Worm (Caenorhabditis elegans) whole organism, early embryonic: ENCODE measurements around the gene prmt-9.

Experiments
- aly-1 ChIP-seq: sonication (generic microtip); optimal IDR thresholded peaks from 2 replicates; lab custom pipeline; 2016; ENCODE audit warnings: missing genetic modification characterization, missing compliant biosample characterization
- ama-1 ChIP-seq: fragments of 150-350 bp; optimal IDR thresholded peaks from 2 replicates; lab custom pipeline; 2014
- ets-7 ChIP-seq: sonication (generic microtip); optimal IDR thresholded peaks from 2 replicates; lab custom pipeline; 2016; ENCODE audit warnings: missing genotype, missing genetic modification characterization, missing compliant biosample characterization
- flt-1 ChIP-seq: fragments of 200-800 bp; sonication (Bioruptor generic); IDR thresholded peaks from 2 replicates; pipeline ENCODE4 v1.3.6; 2022; ENCODE audit warnings: missing genetic modification characterization, missing compliant biosample characterization
- hmg-4 ChIP-seq: fragments of 200-800 bp; sonication (Bioruptor generic); optimal IDR thresholded peaks from 2 replicates; lab custom pipeline; 2018; ENCODE audit warnings: mild to moderate bottlenecking, missing genetic modification characterization, missing compliant biosample characterization
- hnd-1 ChIP-seq: sonication (generic microtip); optimal IDR thresholded peaks from 2 replicates; lab custom pipeline; 2016; ENCODE audit warnings: missing genetic modification characterization, missing compliant biosample characterization
- pes-1 ChIP-seq: fragments of 200-800 bp; sonication (Bioruptor generic); IDR thresholded peaks from 2 replicates; pipeline ENCODE4 v1.3.6; 2022; ENCODE audit warnings: missing genetic modification reagents, missing genetic modification characterization, missing compliant biosample characterization
- tra-4 ChIP-seq: sonication (generic microtip); optimal IDR thresholded peaks from 2 replicates; lab custom pipeline; 2017; ENCODE audit warnings: missing genetic modification characterization, missing compliant biosample characterization

DNA sequence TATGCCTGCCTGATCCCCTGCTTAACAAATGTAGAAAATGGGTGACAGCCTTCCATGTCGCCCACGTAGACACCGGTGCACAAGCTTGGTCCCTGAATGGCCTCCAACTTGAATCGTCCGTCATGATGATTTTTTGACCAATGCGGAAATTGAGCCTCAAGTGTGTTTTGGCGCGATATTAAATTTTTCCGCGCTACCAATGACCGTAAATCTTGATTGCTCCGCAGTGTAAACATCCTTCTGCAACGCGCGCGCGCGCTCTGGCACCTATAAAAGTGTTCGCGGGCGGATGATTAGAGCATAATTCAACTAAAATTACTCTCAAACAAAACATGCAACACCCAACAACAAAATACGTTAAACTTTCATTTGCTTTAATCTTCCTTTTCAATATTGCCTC, 35.5 kb upstream of the prmt-9 start, which contains the start of gene idpp-7:
- TF ChIP-seq flt-1 (GFP tag; lab: Robert Waterston, UW) (no peak), ama-1 (lab: Kevin White, UChicago) (no peak), hnd-1 (tag; lab: Kevin White, UChicago) (no peak), ets-7 (no peak), hmg-4 (GFP tag; lab: Kevin White, UChicago) (no peak), pes-1 (no peak), tra-4 (tag; lab: Kevin White, UChicago) (no peak), aly-1 (tag; lab: Kevin White, UChicago) (no peak)
